Worm (Caenorhabditis elegans) whole organism, L1 larva: ENCODE data around the gene F26G1.11.
A peak's percentile ranks its signal among the peaks of the same experiment; 100 is the strongest.

Experiments
- C34B4.2 ChIP-seq: sonication (generic microtip); optimal IDR thresholded peaks from 2 replicates; lab custom pipeline; 2017; ENCODE audit warnings: mild to moderate bottlenecking, missing genetic modification characterization, missing compliant biosample characterization
- F16B12.6 ChIP-seq: fragments of 150-350 bp; optimal IDR thresholded peaks from 2 replicates; lab custom pipeline; 2014; ENCODE audit warnings: missing biosample characterization, missing genetic modification characterization
- Y116A8C.19 ChIP-seq: sonication (generic microtip); optimal IDR thresholded peaks from 2 replicates; lab custom pipeline; 2016; ENCODE audit warnings: missing compliant biosample characterization, missing genetic modification characterization, borderline replicate concordance
- aha-1 ChIP-seq: fragments of 150-350 bp; optimal IDR thresholded peaks from 2 replicates; lab custom pipeline; 2014; ENCODE audit warnings: missing biosample characterization, missing genetic modification characterization
- aly-2 ChIP-seq: fragments of 150-350 bp; optimal IDR thresholded peaks from 2 replicates; lab custom pipeline; 2014; ENCODE audit warnings: missing biosample characterization, missing genetic modification characterization
- ceh-8 ChIP-seq: fragments of 200-800 bp; sonication (Bioruptor generic); optimal IDR thresholded peaks from 2 replicates; lab custom pipeline; 2018; ENCODE audit warnings: mild to moderate bottlenecking, missing genetic modification characterization, moderate library complexity, missing compliant biosample characterization
- ceh-88 ChIP-seq: fragments of 200-800 bp; sonication (Bioruptor generic); IDR thresholded peaks from 2 replicates; pipeline ENCODE4 v1.3.6; 2022; ENCODE audit warnings: missing genetic modification characterization, missing compliant biosample characterization
- ceh-90 ChIP-seq: sonication (generic microtip); optimal IDR thresholded peaks from 2 replicates; lab custom pipeline; 2016; ENCODE audit warnings: missing genetic modification characterization, missing compliant biosample characterization
- dpl-1 ChIP-seq, 3 experiments: fragments of 150-350 bp in 2 of 3; sonication (generic microtip) in 1 of 3; optimal IDR thresholded peaks; 2 replicates each; lab custom pipeline; 2014 to 2017; ENCODE audit warnings: missing biosample characterization in 3 of 3, missing genetic modification characterization in 3 of 3, missing genetic modification reagents in 3 of 3
- dsc-1 ChIP-seq: sonication (generic microtip); optimal IDR thresholded peaks from 2 replicates; lab custom pipeline; 2016; ENCODE audit warnings: mild to moderate bottlenecking, missing genetic modification characterization, missing compliant biosample characterization
- efl-1 ChIP-seq, 4 experiments: fragments of 150-350 bp; optimal IDR thresholded peaks in 3 of 4; peaks in 1 of 4; 1 replicate in 1 of 4; 2 replicates in 3 of 4; lab custom pipeline; 2014; ENCODE audit warnings: missing biosample characterization in 2 of 4, missing genetic modification characterization in 2 of 4, missing genetic modification reagents in 2 of 4
- efl-3 ChIP-seq: fragments of 200-800 bp; sonication (Bioruptor generic); optimal IDR thresholded peaks from 2 replicates; lab custom pipeline; 2018; ENCODE audit warnings: mild to moderate bottlenecking, missing genetic modification characterization, missing compliant biosample characterization
- egl-27 ChIP-seq, 2 experiments: fragments of 150-350 bp in 1 of 2; sonication (generic microtip); optimal IDR thresholded peaks; 3 replicates each; lab custom pipeline; 2017 to 2018; ENCODE audit warnings: missing biosample characterization in 2 of 2, missing genetic modification characterization in 2 of 2, missing genetic modification reagents in 2 of 2
- fkh-4 ChIP-seq: sonication (generic microtip); optimal IDR thresholded peaks from 2 replicates; lab custom pipeline; 2016; ENCODE audit warnings: missing compliant biosample characterization, missing genetic modification characterization, borderline replicate concordance
- fkh-8 ChIP-seq: sonication (generic microtip); optimal IDR thresholded peaks from 2 replicates; lab custom pipeline; 2016; ENCODE audit warnings: mild to moderate bottlenecking, missing genetic modification characterization, missing compliant biosample characterization
- grh-1 ChIP-seq: fragments of 200-800 bp; sonication (Bioruptor generic); IDR thresholded peaks from 2 replicates; pipeline ENCODE4 v1.3.6; 2022; ENCODE audit warnings: missing genetic modification reagents, missing genetic modification characterization, missing compliant biosample characterization
- hlh-17 ChIP-seq: fragments of 200-800 bp; sonication (Bioruptor generic); optimal IDR thresholded peaks from 2 replicates; lab custom pipeline; 2018; ENCODE audit warnings: missing genetic modification characterization, mild to moderate bottlenecking, missing compliant biosample characterization, moderate library complexity, borderline replicate concordance
- hpl-2 ChIP-seq: fragments of 150-350 bp; optimal IDR thresholded peaks from 2 replicates; lab custom pipeline; 2014; ENCODE audit warnings: missing biosample characterization, missing genetic modification reagents, missing genetic modification characterization
- irx-1 ChIP-seq: sonication (generic microtip); optimal IDR thresholded peaks from 2 replicates; lab custom pipeline; 2016; ENCODE audit warnings: missing genetic modification characterization, missing compliant biosample characterization
- lin-14 ChIP-seq: fragments of 200-800 bp; sonication (Bioruptor generic); optimal IDR thresholded peaks from 2 replicates; lab custom pipeline; 2018; ENCODE audit warnings: mild to moderate bottlenecking, missing genetic modification characterization, moderate library complexity, missing compliant biosample characterization
- lin-15B ChIP-seq: fragments of 150-350 bp; sonication (generic microtip); optimal IDR thresholded peaks from 3 replicates; lab custom pipeline; 2014; ENCODE audit warnings: missing biosample characterization, missing genetic modification characterization
- lin-39 ChIP-seq: fragments of 150-350 bp; optimal IDR thresholded peaks from 2 replicates; lab custom pipeline; 2014; ENCODE audit warnings: missing biosample characterization, missing genetic modification reagents, missing genetic modification characterization
- lsy-2 ChIP-seq, 2 experiments: fragments of 150-350 bp; optimal IDR thresholded peaks; 2 replicates each; lab custom pipeline; 2014; ENCODE audit warnings: missing biosample characterization in 2 of 2, missing genetic modification characterization in 2 of 2
- nhr-19 ChIP-seq: fragments of 200-800 bp; sonication (Bioruptor generic); conservative IDR thresholded peaks from 2 replicates; pipeline ENCODE4 v1.3.6; 2022; ENCODE audit warnings: missing genetic modification characterization, missing compliant biosample characterization
- nhr-20 ChIP-seq: sonication (generic microtip); optimal IDR thresholded peaks from 2 replicates; lab custom pipeline; 2016; ENCODE audit warnings: mild to moderate bottlenecking, missing genetic modification characterization, missing compliant biosample characterization
- nhr-47 ChIP-seq: sonication (generic microtip); optimal IDR thresholded peaks from 2 replicates; lab custom pipeline; 2016; ENCODE audit warnings: mild to moderate bottlenecking, missing genetic modification characterization, moderate library complexity, missing compliant biosample characterization
- nhr-71 ChIP-seq: sonication (generic microtip); optimal IDR thresholded peaks from 2 replicates; lab custom pipeline; 2016; ENCODE audit warnings: mild to moderate bottlenecking, missing genetic modification characterization, moderate library complexity, missing compliant biosample characterization
- nhr-76 ChIP-seq: sonication (generic microtip); optimal IDR thresholded peaks from 2 replicates; lab custom pipeline; 2017; ENCODE audit warnings: missing biosample characterization, missing genetic modification characterization
- nhr-77 ChIP-seq: fragments of 150-350 bp; optimal IDR thresholded peaks from 2 replicates; lab custom pipeline; 2014; ENCODE audit warnings: missing biosample characterization, missing genetic modification characterization
- pag-3 ChIP-seq: sonication (generic microtip); optimal IDR thresholded peaks from 2 replicates; lab custom pipeline; 2017; ENCODE audit warnings: missing genetic modification characterization, mild to moderate bottlenecking, missing compliant biosample characterization, antibody characterized with exemption, borderline replicate concordance; ENCODE audit not compliant: insufficient read depth
- rnt-1 ChIP-seq: sonication (generic microtip); optimal IDR thresholded peaks from 2 replicates; lab custom pipeline; 2016; ENCODE audit warnings: mild to moderate bottlenecking, missing genetic modification characterization, moderate library complexity, missing compliant biosample characterization
- skn-1 ChIP-seq: fragments of 150-350 bp; optimal IDR thresholded peaks from 2 replicates; lab custom pipeline; 2014; ENCODE audit warnings: missing biosample characterization, missing genetic modification characterization
- snpc-4 ChIP-seq: fragments of 150-350 bp; optimal IDR thresholded peaks from 2 replicates; lab custom pipeline; 2014; ENCODE audit warnings: missing biosample characterization, missing genetic modification characterization
- snu-23 ChIP-seq: sonication (generic microtip); optimal IDR thresholded peaks from 2 replicates; lab custom pipeline; 2016; ENCODE audit warnings: missing genetic modification characterization, missing compliant biosample characterization
- sptf-1 ChIP-seq: fragments of 150-350 bp; optimal IDR thresholded peaks from 2 replicates; lab custom pipeline; 2014; ENCODE audit warnings: missing biosample characterization, missing genetic modification characterization
- sup-37 ChIP-seq: fragments of 200-800 bp; sonication (Bioruptor generic); optimal IDR thresholded peaks from 2 replicates; lab custom pipeline; 2018; ENCODE audit warnings: mild to moderate bottlenecking, missing genetic modification characterization, missing compliant biosample characterization
- tbx-2 ChIP-seq: sonication (generic microtip); optimal IDR thresholded peaks from 2 replicates; lab custom pipeline; 2016; ENCODE audit warnings: missing genetic modification characterization, missing compliant biosample characterization
- tlp-1 ChIP-seq: fragments of 150-350 bp; optimal IDR thresholded peaks from 2 replicates; lab custom pipeline; 2014; ENCODE audit warnings: missing biosample characterization, missing genetic modification characterization
- vab-15 ChIP-seq: sonication (generic microtip); optimal IDR thresholded peaks from 2 replicates; lab custom pipeline; 2017; ENCODE audit warnings: missing genotype, mild to moderate bottlenecking, missing genetic modification characterization, missing compliant biosample characterization
- xbp-1 ChIP-seq: sonication (generic microtip); optimal IDR thresholded peaks from 2 replicates; lab custom pipeline; 2016; ENCODE audit warnings: missing genetic modification characterization, missing compliant biosample characterization
- zip-4 ChIP-seq: fragments of 200-800 bp; sonication (Bioruptor generic); optimal IDR thresholded peaks from 2 replicates; lab custom pipeline; 2018; ENCODE audit warnings: mild to moderate bottlenecking, missing genetic modification characterization, moderate library complexity, missing compliant biosample characterization
- ztf-4 ChIP-seq: fragments of 150-350 bp; optimal IDR thresholded peaks from 2 replicates; lab custom pipeline; 2014; ENCODE audit warnings: missing biosample characterization, missing genetic modification characterization

Gene F26G1.11

DNA sequence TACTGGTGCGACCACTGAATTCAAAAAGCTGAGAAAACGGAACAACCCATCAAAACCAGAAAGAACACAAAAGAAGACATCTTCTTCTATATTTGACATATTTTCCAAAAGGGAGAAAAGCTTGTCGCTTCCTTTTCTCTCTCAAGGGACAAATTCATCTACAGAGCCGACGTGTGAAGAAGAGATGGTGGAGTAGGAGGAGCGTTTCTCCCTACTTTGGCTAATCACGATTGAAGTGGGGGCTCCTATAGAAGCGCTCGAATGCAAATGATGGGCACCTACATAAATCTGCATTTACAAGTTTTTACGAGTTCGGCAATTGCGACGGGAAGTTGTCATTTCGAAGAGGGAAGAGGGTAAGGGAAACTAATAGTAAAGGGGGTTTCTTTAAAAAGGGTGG is 29.3 kb downstream of the F26G1.11 start:
- TF ChIP-seq efl-1 (optimal IDR thresholded peaks at IDR 0.05; lab: Kevin White, UChicago), result no peak
- peak in 1 of 2 experiments; percentile 48 for TF ChIP-seq efl-1 (GFP tag; optimal IDR thresholded peaks at IDR 0.05 in 1 of 2; lab: Kevin White, UChicago)
- TF ChIP-seq ceh-90 (tag; lab: Kevin White, UChicago), result no peak
- TF ChIP-seq, all 84 proteins: peak for 1

DNA sequence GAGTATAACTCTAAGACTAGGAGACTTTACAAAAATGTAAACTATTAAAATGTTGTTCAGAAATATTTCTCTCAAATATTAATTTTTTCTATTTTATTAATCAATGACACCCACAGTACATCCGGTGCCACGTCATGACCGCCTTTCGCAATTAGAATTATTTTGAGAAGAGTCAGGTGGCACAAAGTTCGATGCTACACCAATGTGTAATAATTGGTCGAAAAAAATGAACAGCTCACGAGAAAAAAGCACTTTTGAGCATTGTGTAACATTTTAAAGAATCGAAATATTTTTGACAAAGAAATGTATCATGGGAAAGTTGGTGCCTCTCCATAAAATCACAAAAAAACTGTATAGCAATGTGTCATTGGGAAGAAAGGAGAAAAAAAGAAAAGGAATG is 29.8 kb downstream of the F26G1.11 start:
- TF ChIP-seq nhr-71 (tag; lab: Kevin White, UChicago) (peak; percentile 32), rnt-1 (tag; lab: Kevin White, UChicago) (peak; percentile 56), lin-14 (GFP tag; lab: Kevin White, UChicago) (peak; percentile 55), ceh-8 (GFP tag; lab: Kevin White, UChicago) (no peak)
- TF ChIP-seq, all 84 proteins: peak for 3

DNA sequence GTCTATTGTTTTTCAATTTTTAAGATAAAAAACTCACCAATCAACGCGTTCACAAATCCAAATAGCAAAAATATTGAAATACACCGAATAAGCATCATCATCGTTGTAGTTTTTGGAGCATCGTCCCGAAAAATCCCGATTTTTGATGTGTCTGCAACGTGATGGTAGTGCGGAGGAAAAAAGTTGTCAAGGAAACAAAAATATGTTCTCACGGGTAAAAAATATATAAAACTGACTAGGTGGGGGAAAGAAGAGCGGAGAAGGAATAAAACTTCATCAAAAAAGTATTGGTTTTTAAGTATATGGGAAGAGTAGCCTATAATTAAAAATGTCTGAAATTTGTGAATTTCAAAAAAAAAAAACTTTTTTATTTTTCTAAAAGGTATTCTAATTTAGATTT is 35.0 kb downstream of the F26G1.11 start, which contains the start of gene rig-6:
rig-6 (minus strand) TSS at position 101 of the 400 bp plus-strand sequence.
- TF ChIP-seq lsy-2 (tag; optimal IDR thresholded peaks at IDR 0.05; lab: Kevin White, UChicago), result no peak
- TF ChIP-seq dsc-1 (tag; lab: Kevin White, UChicago), result no peak
- TF ChIP-seq hlh-17, result no peak
- no peak for TF ChIP-seq aha-1 (tag; lab: Kevin White, UChicago)
- no peak for TF ChIP-seq efl-3 (GFP tag; lab: Kevin White, UChicago)
- TF ChIP-seq sptf-1 (tag; lab: Kevin White, UChicago), result no peak
- TF ChIP-seq lin-15B, result no peak
- no peak for TF ChIP-seq aly-2
- no peak for TF ChIP-seq grh-1 (GFP tag; lab: Robert Waterston, UW)
- TF ChIP-seq, all 84 proteins: peak for 0

ce11 chrII:4815356-4815755 is 38.4 kb downstream of the F26G1.11 start:
- no peak for TF ChIP-seq fkh-4
- no peak for TF ChIP-seq efl-1 (optimal IDR thresholded peaks at IDR 0.05; lab: Kevin White, UChicago)
- TF ChIP-seq efl-1 (GFP tag; optimal IDR thresholded peaks at IDR 0.05 in 1 of 2; lab: Kevin White, UChicago), result peak in 1 of 2 experiments; percentile 29

DNA sequence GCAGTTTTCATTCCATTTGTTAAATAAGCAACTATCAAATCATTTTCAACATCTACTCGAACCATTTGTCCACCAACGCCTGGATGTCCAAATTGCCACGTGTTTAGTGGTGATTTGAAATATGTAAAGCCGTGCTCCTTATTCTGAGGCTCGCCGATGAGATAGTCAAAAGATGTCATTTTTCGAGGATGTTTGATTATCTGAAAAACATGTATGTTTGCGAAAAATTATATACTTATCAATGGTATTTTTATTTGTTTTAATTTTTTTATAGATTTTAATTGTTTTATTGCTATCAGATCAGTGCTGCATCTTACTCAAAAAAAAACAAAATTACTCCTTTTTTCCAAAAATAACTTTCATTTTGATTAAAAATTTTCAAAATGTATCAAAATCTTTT is 41.8 kb downstream of the F26G1.11 start:
- TF ChIP-seq snu-23 (GFP tag; lab: Kevin White, UChicago), result no peak
- TF ChIP-seq nhr-20 (tag; lab: Kevin White, UChicago), result no peak
- TF ChIP-seq nhr-47 (tag; lab: Kevin White, UChicago), result no peak
- TF ChIP-seq dsc-1 (tag; lab: Kevin White, UChicago), result no peak
- no peak for TF ChIP-seq fkh-8
- TF ChIP-seq hpl-2 (GFP tag; lab: Kevin White, UChicago), result no peak
- TF ChIP-seq rnt-1 (tag; lab: Kevin White, UChicago), result no peak
- no peak for TF ChIP-seq egl-27 (tag; optimal IDR thresholded peaks at IDR 0.05; lab: Kevin White, UChicago)
- no peak for TF ChIP-seq lsy-2 (tag; optimal IDR thresholded peaks at IDR 0.05; lab: Kevin White, UChicago)
- no peak for TF ChIP-seq C34B4.2 (tag; lab: Kevin White, UChicago)
- TF ChIP-seq pag-3 (tag; lab: Kevin White, UChicago), result no peak
- TF ChIP-seq sup-37, result no peak
- no peak for TF ChIP-seq Y116A8C.19 (tag; lab: Kevin White, UChicago)
- TF ChIP-seq ceh-8 (GFP tag; lab: Kevin White, UChicago), result no peak
- no peak for TF ChIP-seq hlh-17
- TF ChIP-seq nhr-19 (GFP tag; lab: Robert Waterston, UW), result no peak
- no peak for TF ChIP-seq nhr-76
- TF ChIP-seq grh-1 (GFP tag; lab: Robert Waterston, UW), result no peak
- no peak for TF ChIP-seq dpl-1 (GFP tag; optimal IDR thresholded peaks at IDR 0.05; lab: Kevin White, UChicago)
- TF ChIP-seq F16B12.6 (tag; lab: Kevin White, UChicago), result no peak

ce11 chrII:4821739-4822138 is 44.8 kb downstream of the F26G1.11 start, which contains the start of gene lact-5:
TSS of gene lact-5 (minus strand) at chrII:4821739.
- peak; percentile 47 for TF ChIP-seq nhr-20 (tag; lab: Kevin White, UChicago)
- TF ChIP-seq lin-39 (tag; lab: Kevin White, UChicago), result no peak
- TF ChIP-seq snu-23 (GFP tag; lab: Kevin White, UChicago), result peak; percentile 1
- TF ChIP-seq ztf-4, result no peak
- TF ChIP-seq nhr-19 (GFP tag; lab: Robert Waterston, UW), result no peak
- no peak for TF ChIP-seq xbp-1 (tag; lab: Kevin White, UChicago)
- TF ChIP-seq aha-1 (tag; lab: Kevin White, UChicago), result no peak
- no peak for TF ChIP-seq skn-1 (tag; lab: Kevin White, UChicago)
- no peak for TF ChIP-seq zip-4
- TF ChIP-seq tlp-1 (tag; lab: Kevin White, UChicago), result no peak
- TF ChIP-seq tbx-2, result no peak
- no peak for TF ChIP-seq irx-1 (tag; lab: Kevin White, UChicago)
- TF ChIP-seq snpc-4 (tag; lab: Kevin White, UChicago), result no peak
- TF ChIP-seq ceh-88, result no peak
- no peak for TF ChIP-seq nhr-77
- TF ChIP-seq vab-15, result no peak
